Worm (Caenorhabditis elegans) whole organism, L1 larva: ENCODE measurements around the gene C25E10.11.

ENCODE experiments used
- C16A3.4 ChIP-seq: fragments of 150-350 bp; optimal IDR thresholded peaks from 2 replicates; lab custom pipeline; 2014; ENCODE audit warnings: missing biosample characterization, missing genetic modification characterization
- C34B4.2 ChIP-seq: sonication (generic microtip); optimal IDR thresholded peaks from 2 replicates; lab custom pipeline; 2017; ENCODE audit warnings: mild to moderate bottlenecking, missing genetic modification characterization, missing compliant biosample characterization
- aha-1 ChIP-seq: fragments of 150-350 bp; optimal IDR thresholded peaks from 2 replicates; lab custom pipeline; 2014; ENCODE audit warnings: missing biosample characterization, missing genetic modification characterization
- aly-2 ChIP-seq: fragments of 150-350 bp; optimal IDR thresholded peaks from 2 replicates; lab custom pipeline; 2014; ENCODE audit warnings: missing biosample characterization, missing genetic modification characterization
- ceh-63 ChIP-seq: fragments of 200-800 bp; sonication (Bioruptor generic); optimal IDR thresholded peaks from 2 replicates; lab custom pipeline; 2018; ENCODE audit warnings: mild to moderate bottlenecking, missing genetic modification characterization, missing compliant biosample characterization
- ceh-8 ChIP-seq: fragments of 200-800 bp; sonication (Bioruptor generic); optimal IDR thresholded peaks from 2 replicates; lab custom pipeline; 2018; ENCODE audit warnings: mild to moderate bottlenecking, missing genetic modification characterization, moderate library complexity, missing compliant biosample characterization
- ceh-88 ChIP-seq: fragments of 200-800 bp; sonication (Bioruptor generic); IDR thresholded peaks from 2 replicates; pipeline ENCODE4 v1.3.6; 2022; ENCODE audit warnings: missing genetic modification characterization, missing compliant biosample characterization
- ces-1 ChIP-seq: fragments of 150-350 bp; optimal IDR thresholded peaks from 2 replicates; lab custom pipeline; 2014; ENCODE audit warnings: missing biosample characterization, missing genetic modification reagents, missing genetic modification characterization
- dpl-1 ChIP-seq, 3 experiments: fragments of 150-350 bp in 2 of 3; sonication (generic microtip) in 1 of 3; optimal IDR thresholded peaks; 2 replicates each; lab custom pipeline; 2014 to 2017; ENCODE audit warnings: missing biosample characterization in 3 of 3, missing genetic modification characterization in 3 of 3, missing genetic modification reagents in 3 of 3
- dsc-1 ChIP-seq: sonication (generic microtip); optimal IDR thresholded peaks from 2 replicates; lab custom pipeline; 2016; ENCODE audit warnings: mild to moderate bottlenecking, missing genetic modification characterization, missing compliant biosample characterization
- efl-1 ChIP-seq, 4 experiments: fragments of 150-350 bp; optimal IDR thresholded peaks in 3 of 4; peaks in 1 of 4; 1 replicate in 1 of 4; 2 replicates in 3 of 4; lab custom pipeline; 2014; ENCODE audit warnings: missing biosample characterization in 2 of 4, missing genetic modification characterization in 2 of 4, missing genetic modification reagents in 2 of 4
- efl-3 ChIP-seq: fragments of 200-800 bp; sonication (Bioruptor generic); optimal IDR thresholded peaks from 2 replicates; lab custom pipeline; 2018; ENCODE audit warnings: mild to moderate bottlenecking, missing genetic modification characterization, missing compliant biosample characterization
- egl-13 ChIP-seq: sonication (generic microtip); optimal IDR thresholded peaks from 2 replicates; lab custom pipeline; 2016; ENCODE audit warnings: missing genotype, missing genetic modification reagents, missing genetic modification characterization, missing compliant biosample characterization
- egl-27 ChIP-seq, 2 experiments: fragments of 150-350 bp in 1 of 2; sonication (generic microtip); optimal IDR thresholded peaks; 3 replicates each; lab custom pipeline; 2017 to 2018; ENCODE audit warnings: missing biosample characterization in 2 of 2, missing genetic modification characterization in 2 of 2, missing genetic modification reagents in 2 of 2
- elt-2 ChIP-seq: sonication (generic microtip); optimal IDR thresholded peaks from 2 replicates; lab custom pipeline; 2016; ENCODE audit warnings: missing genetic modification characterization, mild to moderate bottlenecking, inconsistent platforms, missing compliant biosample characterization, missing genetic modification reagents
- elt-3 ChIP-seq, 6 experiments: fragments of 150-350 bp in 1 of 6; sonication (generic microtip); optimal IDR thresholded peaks; 2 replicates each; lab custom pipeline; 2017 to 2018; ENCODE audit warnings: missing biosample characterization in 6 of 6, missing genetic modification characterization in 6 of 6, inconsistent platforms in 1 of 6
- ets-5 ChIP-seq: fragments of 200-800 bp; sonication (Bioruptor generic); IDR thresholded peaks from 2 replicates; pipeline ENCODE4 v1.3.6; 2022; ENCODE audit warnings: missing genetic modification characterization, missing compliant biosample characterization
- fkh-10 ChIP-seq: sonication (generic microtip); optimal IDR thresholded peaks from 2 replicates; lab custom pipeline; 2017; ENCODE audit warnings: missing biosample characterization, missing genetic modification reagents, missing genetic modification characterization
- fkh-4 ChIP-seq: sonication (generic microtip); optimal IDR thresholded peaks from 2 replicates; lab custom pipeline; 2016; ENCODE audit warnings: missing compliant biosample characterization, missing genetic modification characterization, borderline replicate concordance
- hlh-4 ChIP-seq: sonication (generic microtip); optimal IDR thresholded peaks from 2 replicates; lab custom pipeline; 2016; ENCODE audit warnings: mild to moderate bottlenecking, missing genetic modification characterization, missing compliant biosample characterization
- hpl-2 ChIP-seq: fragments of 150-350 bp; optimal IDR thresholded peaks from 2 replicates; lab custom pipeline; 2014; ENCODE audit warnings: missing biosample characterization, missing genetic modification reagents, missing genetic modification characterization
- lin-13 ChIP-seq: fragments of 150-350 bp; optimal IDR thresholded peaks from 2 replicates; lab custom pipeline; 2014; ENCODE audit warnings: missing biosample characterization, missing genetic modification reagents, missing genetic modification characterization
- lin-39 ChIP-seq: fragments of 150-350 bp; optimal IDR thresholded peaks from 2 replicates; lab custom pipeline; 2014; ENCODE audit warnings: missing biosample characterization, missing genetic modification reagents, missing genetic modification characterization
- lir-3 ChIP-seq: sonication (generic microtip); optimal IDR thresholded peaks from 2 replicates; lab custom pipeline; 2016; ENCODE audit warnings: mild to moderate bottlenecking, missing genetic modification characterization, moderate library complexity, missing compliant biosample characterization; ENCODE audit not compliant: poor library complexity
- mdl-1 ChIP-seq, 2 experiments: fragments of 150-350 bp; optimal IDR thresholded peaks; 2 replicates each; lab custom pipeline; 2014 to 2017; ENCODE audit warnings: missing biosample characterization in 2 of 2, missing genetic modification characterization in 2 of 2, inconsistent platforms in 1 of 2
- mep-1 ChIP-seq: fragments of 150-350 bp; optimal IDR thresholded peaks from 2 replicates; lab custom pipeline; 2014; ENCODE audit warnings: missing biosample characterization, missing genetic modification characterization
- nhr-12 ChIP-seq: sonication (generic microtip); optimal IDR thresholded peaks from 2 replicates; lab custom pipeline; 2017; ENCODE audit warnings: missing biosample characterization, missing genetic modification characterization
- nhr-19 ChIP-seq: fragments of 200-800 bp; sonication (Bioruptor generic); conservative IDR thresholded peaks from 2 replicates; pipeline ENCODE4 v1.3.6; 2022; ENCODE audit warnings: missing genetic modification characterization, missing compliant biosample characterization
- nhr-20 ChIP-seq: sonication (generic microtip); optimal IDR thresholded peaks from 2 replicates; lab custom pipeline; 2016; ENCODE audit warnings: mild to moderate bottlenecking, missing genetic modification characterization, missing compliant biosample characterization
- nhr-28 ChIP-seq: fragments of 150-350 bp; optimal IDR thresholded peaks from 2 replicates; lab custom pipeline; 2014; ENCODE audit warnings: missing biosample characterization, missing genetic modification characterization
- nhr-47 ChIP-seq: sonication (generic microtip); optimal IDR thresholded peaks from 2 replicates; lab custom pipeline; 2016; ENCODE audit warnings: mild to moderate bottlenecking, missing genetic modification characterization, moderate library complexity, missing compliant biosample characterization
- nhr-71 ChIP-seq: sonication (generic microtip); optimal IDR thresholded peaks from 2 replicates; lab custom pipeline; 2016; ENCODE audit warnings: mild to moderate bottlenecking, missing genetic modification characterization, moderate library complexity, missing compliant biosample characterization
- nhr-76 ChIP-seq: sonication (generic microtip); optimal IDR thresholded peaks from 2 replicates; lab custom pipeline; 2017; ENCODE audit warnings: missing biosample characterization, missing genetic modification characterization
- nhr-77 ChIP-seq: fragments of 150-350 bp; optimal IDR thresholded peaks from 2 replicates; lab custom pipeline; 2014; ENCODE audit warnings: missing biosample characterization, missing genetic modification characterization
- nhr-84 ChIP-seq: sonication (generic microtip); optimal IDR thresholded peaks from 2 replicates; lab custom pipeline; 2017; ENCODE audit warnings: missing biosample characterization, missing genetic modification characterization
- nhr-90 ChIP-seq: sonication (generic microtip); optimal IDR thresholded peaks from 2 replicates; lab custom pipeline; 2016; ENCODE audit warnings: mild to moderate bottlenecking, missing genetic modification characterization, missing compliant biosample characterization; ENCODE audit not compliant: poor library complexity
- pag-3 ChIP-seq: sonication (generic microtip); optimal IDR thresholded peaks from 2 replicates; lab custom pipeline; 2017; ENCODE audit warnings: missing genetic modification characterization, mild to moderate bottlenecking, missing compliant biosample characterization, antibody characterized with exemption, borderline replicate concordance; ENCODE audit not compliant: insufficient read depth
- snu-23 ChIP-seq: sonication (generic microtip); optimal IDR thresholded peaks from 2 replicates; lab custom pipeline; 2016; ENCODE audit warnings: missing genetic modification characterization, missing compliant biosample characterization
- sptf-1 ChIP-seq: fragments of 150-350 bp; optimal IDR thresholded peaks from 2 replicates; lab custom pipeline; 2014; ENCODE audit warnings: missing biosample characterization, missing genetic modification characterization
- swsn-7 ChIP-seq: sonication (generic microtip); optimal IDR thresholded peaks from 2 replicates; lab custom pipeline; 2016; ENCODE audit warnings: missing genetic modification characterization, missing compliant biosample characterization
- tbx-2 ChIP-seq: sonication (generic microtip); optimal IDR thresholded peaks from 2 replicates; lab custom pipeline; 2016; ENCODE audit warnings: missing genetic modification characterization, missing compliant biosample characterization
- tlp-1 ChIP-seq: fragments of 150-350 bp; optimal IDR thresholded peaks from 2 replicates; lab custom pipeline; 2014; ENCODE audit warnings: missing biosample characterization, missing genetic modification characterization
- unc-130 ChIP-seq: fragments of 150-350 bp; optimal IDR thresholded peaks from 2 replicates; lab custom pipeline; 2017; ENCODE audit warnings: missing biosample characterization, missing genetic modification characterization, inconsistent platforms
- unc-30 ChIP-seq: sonication (generic microtip); optimal IDR thresholded peaks from 2 replicates; lab custom pipeline; 2017; ENCODE audit warnings: missing biosample characterization, missing genetic modification characterization
- unc-62 ChIP-seq: fragments of 150-350 bp; optimal IDR thresholded peaks from 2 replicates; lab custom pipeline; 2014; ENCODE audit warnings: missing biosample characterization, missing genetic modification reagents, missing genetic modification characterization
- unc-98 ChIP-seq: fragments of 200-800 bp; sonication (Bioruptor generic); IDR thresholded peaks from 2 replicates; pipeline ENCODE4 v1.3.6; 2022; ENCODE audit warnings: missing genetic modification characterization, missing compliant biosample characterization
- zag-1 ChIP-seq: fragments of 150-350 bp; optimal IDR thresholded peaks from 2 replicates; lab custom pipeline; 2014; ENCODE audit warnings: missing biosample characterization, missing genetic modification characterization
- ztf-11 ChIP-seq, 2 experiments: sonication (generic microtip); optimal IDR thresholded peaks; 2 replicates each; lab custom pipeline; 2016 to 2017; ENCODE audit warnings: missing genetic modification characterization in 2 of 2, missing biosample characterization in 1 of 2, missing compliant biosample characterization in 1 of 2

C25E10.11 gene

DNA sequence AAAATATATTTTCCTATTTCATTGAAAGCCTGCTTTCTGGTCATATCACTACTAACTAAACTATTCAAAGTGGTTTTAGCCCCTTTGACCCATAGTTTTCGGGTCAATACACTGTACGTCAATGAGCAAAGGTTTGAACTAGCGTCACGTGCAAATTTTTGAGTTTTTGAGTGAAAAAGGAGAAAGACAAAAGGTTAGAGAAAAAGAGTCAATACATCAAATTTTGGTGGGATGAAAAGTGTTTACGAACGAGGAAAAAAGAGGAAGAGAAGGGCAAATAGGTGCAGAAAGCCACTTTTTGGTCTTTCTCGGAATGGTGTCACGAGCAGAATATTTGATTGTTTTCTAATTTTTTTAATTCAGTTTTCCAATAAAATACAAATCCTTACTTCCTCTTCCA lies 17.3 kb upstream of the C25E10.11 start (continued):
- TF ChIP-seq aly-2 (tag; lab: Kevin White, UChicago) (no peak), C16A3.4 (tag; lab: Kevin White, UChicago) (no peak), unc-62 (GFP tag; lab: Kevin White, UChicago) (no peak), dsc-1 (tag; lab: Kevin White, UChicago) (peak; percentile 7), tbx-2 (tag; lab: Kevin White, UChicago) (no peak), mdl-1 (tag; optimal IDR thresholded peaks at IDR 0.05; lab: Kevin White, UChicago) (peak in 1 of 2 experiments; percentile 68), lir-3 (tag; lab: Kevin White, UChicago) (no peak), ztf-11 (tag; optimal IDR thresholded peaks at IDR 0.05; lab: Kevin White, UChicago) (no peak), nhr-20 (peak; percentile 46), mep-1 (tag; lab: Kevin White, UChicago) (no peak), nhr-12 (tag; lab: Kevin White, UChicago) (no peak), unc-130 (tag; lab: Kevin White, UChicago) (no peak), efl-1 (optimal IDR thresholded peaks at IDR 0.05; lab: Kevin White, UChicago) (no peak), efl-1 (GFP tag; optimal IDR thresholded peaks at IDR 0.05 in 1 of 2; lab: Kevin White, UChicago) (peak in 1 of 2 experiments; percentile 87)

ce11 chrV:9074360-9074834 lies 15.9 kb upstream of the C25E10.11 start:
- no peak for TF ChIP-seq C34B4.2
- TF ChIP-seq nhr-71 (tag; lab: Kevin White, UChicago) = peak; percentile 38
- no peak for TF ChIP-seq efl-1 (optimal IDR thresholded peaks at IDR 0.05; lab: Kevin White, UChicago)
- TF ChIP-seq efl-1 (GFP tag; optimal IDR thresholded peaks at IDR 0.05 in 1 of 2; lab: Kevin White, UChicago) = no peak
- no peak for TF ChIP-seq hlh-4 (tag; lab: Kevin White, UChicago)
- peak; percentile 31 for TF ChIP-seq C16A3.4 (tag; lab: Kevin White, UChicago)
- peak; percentile 21 for TF ChIP-seq nhr-19 (GFP tag; lab: Robert Waterston, UW)
- peak in 1 of 6 experiments; percentile 25 for TF ChIP-seq elt-3 (tag; optimal IDR thresholded peaks at IDR 0.05; lab: Kevin White, UChicago)
- TF ChIP-seq egl-13 (tag; lab: Kevin White, UChicago) = no peak
- no peak for TF ChIP-seq pag-3 (tag; lab: Kevin White, UChicago)
- no peak for TF ChIP-seq fkh-4 (tag; lab: Kevin White, UChicago)
- no peak for TF ChIP-seq nhr-76 (tag; lab: Kevin White, UChicago)
- TF ChIP-seq lin-39 = no peak
- TF ChIP-seq nhr-84 (tag; lab: Kevin White, UChicago) = no peak
- no peak for TF ChIP-seq unc-98 (GFP tag; lab: Robert Waterston, UW)
- TF ChIP-seq ets-5 (GFP tag; lab: Robert Waterston, UW) = no peak
- TF ChIP-seq nhr-28 (tag; lab: Kevin White, UChicago) = no peak
- peak; percentile 43 for TF ChIP-seq nhr-20
- TF ChIP-seq swsn-7 = no peak
- TF ChIP-seq efl-3 (GFP tag; lab: Kevin White, UChicago) = no peak
- no peak for TF ChIP-seq ces-1 (GFP tag; lab: Kevin White, UChicago)
- no peak for TF ChIP-seq hpl-2
- peak; percentile 24 for TF ChIP-seq mep-1 (tag; lab: Kevin White, UChicago)
- TF ChIP-seq nhr-12 (tag; lab: Kevin White, UChicago) = no peak
- no peak for TF ChIP-seq ceh-63 (GFP tag; lab: Kevin White, UChicago)
- no peak for TF ChIP-seq zag-1 (tag; lab: Kevin White, UChicago)
- TF ChIP-seq sptf-1 (tag; lab: Kevin White, UChicago) = no peak
- no peak for TF ChIP-seq egl-27 (tag; optimal IDR thresholded peaks at IDR 0.05; lab: Kevin White, UChicago)
- peak; percentile 11 for TF ChIP-seq lin-13 (GFP tag; lab: Kevin White, UChicago)
- no peak for TF ChIP-seq fkh-10 (GFP tag; lab: Kevin White, UChicago)
- no peak for TF ChIP-seq unc-130 (tag; lab: Kevin White, UChicago)
- no peak for TF ChIP-seq dpl-1 (GFP tag; optimal IDR thresholded peaks at IDR 0.05; lab: Kevin White, UChicago)
- TF ChIP-seq tlp-1 (tag; lab: Kevin White, UChicago) = no peak
- peak; percentile 29 for TF ChIP-seq snu-23
- TF ChIP-seq aly-2 (tag; lab: Kevin White, UChicago) = no peak
- peak; percentile 15 for TF ChIP-seq nhr-90 (tag; lab: Kevin White, UChicago)
- TF ChIP-seq mdl-1 (tag; optimal IDR thresholded peaks at IDR 0.05; lab: Kevin White, UChicago) = no peak
- TF ChIP-seq nhr-77 (tag; lab: Kevin White, UChicago) = no peak
- TF ChIP-seq unc-30 (tag; lab: Kevin White, UChicago) = no peak
- TF ChIP-seq nhr-47 (tag; lab: Kevin White, UChicago) = peak; percentile 19
- TF ChIP-seq ceh-8 (GFP tag; lab: Kevin White, UChicago) = no peak
- TF ChIP-seq aha-1 (tag; lab: Kevin White, UChicago) = no peak
- TF ChIP-seq ceh-88 (GFP tag; lab: Robert Waterston, UW) = no peak
- TF ChIP-seq elt-2 (tag; lab: Kevin White, UChicago) = peak; percentile 21
- no peak for TF ChIP-seq lir-3 (tag; lab: Kevin White, UChicago)
